Fruit fly (Drosophila melanogaster) S2 (cell line): ENCODE results near the gene Csk.

Source experiments
- CG8478 ChIP-seq: fragments of >200 bp; optimal IDR thresholded peaks from 2 replicates; lab custom pipeline; 2018
- CTCF ChIP-seq, 2 experiments: fragments of >200 bp; optimal IDR thresholded peaks; 2 replicates each; lab custom pipeline; 2018

DNA sequence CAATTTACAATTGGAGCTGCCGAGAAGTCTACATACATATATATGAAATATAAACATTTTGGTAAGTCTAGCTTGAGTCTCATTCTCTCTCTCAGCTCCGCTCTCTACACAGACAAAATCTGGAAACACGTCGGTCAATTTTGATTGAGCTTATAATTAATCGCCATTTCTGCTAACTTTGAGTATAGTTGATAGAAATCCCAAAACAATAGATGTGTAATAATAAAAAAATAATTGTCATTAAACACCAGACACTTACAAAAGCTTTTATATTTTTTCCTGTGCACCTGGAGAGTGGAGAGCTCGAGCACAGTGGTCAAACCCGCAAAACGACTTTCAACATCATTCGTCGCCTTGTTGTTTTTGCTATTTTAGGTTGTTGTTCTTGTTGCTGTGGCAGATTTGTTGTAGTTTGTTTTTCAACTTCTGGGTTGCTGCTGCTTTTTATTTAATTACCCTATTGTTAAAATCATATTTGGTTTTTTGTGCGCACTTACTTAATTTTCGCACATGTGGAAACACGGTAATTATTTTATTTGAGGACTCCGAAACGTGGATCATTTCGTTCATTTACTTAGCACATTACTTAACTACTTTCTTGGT lies 6.2 kb upstream of the Csk start:
- TF ChIP-seq CG8478 = no peak
- TF ChIP-seq CTCF (optimal IDR thresholded peaks at IDR 0.05; lab: Kevin White, UChicago) = no peak
